Worm (Caenorhabditis elegans) whole organism, L4 larva: ENCODE results near the gene F32D8.14.
A peak's percentile ranks its signal among the peaks of the same experiment; 100 is the strongest.

Experiments
- aly-2 ChIP-seq: sonication (generic microtip); optimal IDR thresholded peaks from 2 replicates; lab custom pipeline; 2018; ENCODE audit warnings: missing biosample characterization, missing genetic modification characterization
- ama-1 ChIP-seq: fragments of 150-350 bp; optimal IDR thresholded peaks from 2 replicates; lab custom pipeline; 2014; ENCODE audit warnings: inconsistent platforms, mixed read lengths
- ceh-32 ChIP-seq: sonication (generic microtip); optimal IDR thresholded peaks from 2 replicates; lab custom pipeline; 2016; ENCODE audit warnings: mild to moderate bottlenecking, missing genetic modification characterization, missing compliant biosample characterization; ENCODE audit not compliant: poor library complexity
- ces-1 ChIP-seq: fragments of 150-350 bp; sonication (generic microtip); optimal IDR thresholded peaks from 4 replicates; lab custom pipeline; 2014; ENCODE audit warnings: missing biosample characterization, missing genetic modification reagents, missing genetic modification characterization
- daf-19 ChIP-seq: fragments of 200-800 bp; sonication (Bioruptor generic); conservative IDR thresholded peaks from 2 replicates; pipeline ENCODE4 v1.3.6; 2022; ENCODE audit warnings: missing genetic modification characterization, missing compliant biosample characterization
- dmd-9 ChIP-seq: fragments of 200-800 bp; sonication (Bioruptor generic); IDR thresholded peaks from 2 replicates; pipeline ENCODE4 v1.3.6; 2022; ENCODE audit warnings: missing genetic modification reagents, missing genetic modification characterization, missing compliant biosample characterization
- dpl-1 ChIP-seq: fragments of 150-350 bp; optimal IDR thresholded peaks from 2 replicates; lab custom pipeline; 2014; ENCODE audit warnings: missing biosample characterization, missing genetic modification reagents, missing genetic modification characterization
- lin-13 ChIP-seq: fragments of 150-350 bp; optimal IDR thresholded peaks from 2 replicates; lab custom pipeline; 2014; ENCODE audit warnings: missing biosample characterization, missing genetic modification reagents, missing genetic modification characterization
- pqm-1 ChIP-seq: sonication (generic microtip); optimal IDR thresholded peaks from 2 replicates; lab custom pipeline; 2017; ENCODE audit warnings: missing biosample characterization, missing genetic modification characterization
- unc-62 ChIP-seq, 3 experiments: fragments of 150-350 bp in 1 of 3; sonication (generic microtip); optimal IDR thresholded peaks in 2 of 3; peaks in 1 of 3; 1 replicate in 1 of 3; 2 replicates in 2 of 3; lab custom pipeline; 2014 to 2017; ENCODE audit warnings: missing biosample characterization in 3 of 3, missing genetic modification characterization in 3 of 3, missing genetic modification reagents in 3 of 3, missing genotype in 1 of 3
- zag-1 ChIP-seq: fragments of 150-350 bp; optimal IDR thresholded peaks from 2 replicates; lab custom pipeline; 2014; ENCODE audit warnings: missing biosample characterization, missing genetic modification characterization
- zfp-2 ChIP-seq: sonication (generic microtip); optimal IDR thresholded peaks from 2 replicates; lab custom pipeline; 2016; ENCODE audit warnings: mild to moderate bottlenecking, missing genetic modification characterization, missing compliant biosample characterization

ce11 chrV:10937294-10937693, 42.7 kb upstream of the F32D8.14 start:
- no peak for TF ChIP-seq ama-1 (lab: Kevin White, UChicago)
- TF ChIP-seq daf-19 = no peak
- no peak for TF ChIP-seq aly-2 (tag; lab: Kevin White, UChicago)
- TF ChIP-seq ceh-32 (tag; lab: Kevin White, UChicago) = no peak
- TF ChIP-seq lin-13 = no peak
- TF ChIP-seq dpl-1 (GFP tag; lab: Kevin White, UChicago) = no peak
- no peak for TF ChIP-seq dmd-9 (GFP tag; lab: Robert Waterston, UW)
- TF ChIP-seq zfp-2 (tag; lab: Kevin White, UChicago) = no peak
- TF ChIP-seq zag-1 (tag; lab: Kevin White, UChicago) = no peak
- no peak for TF ChIP-seq pqm-1 (tag; lab: Kevin White, UChicago)
- peak in 1 of 2 experiments; percentile 66 for TF ChIP-seq unc-62 (GFP tag; optimal IDR thresholded peaks at IDR 0.05 in 1 of 2; lab: Kevin White, UChicago)
- no peak for TF ChIP-seq unc-62 (tag; optimal IDR thresholded peaks at IDR 0.05; lab: Kevin White, UChicago)
- TF ChIP-seq ces-1 (GFP tag; lab: Kevin White, UChicago) = peak; percentile 70
